Worm (Caenorhabditis elegans): ENCODE measurements around the gene glb-29.

Gene glb-29

ce11 chrII:11978478-11978877, 30.4 kb upstream of the glb-29 start:
- TF ChIP-seq unc-62 (GFP tag; optimal IDR thresholded peaks at IDR 0.05), result no peak

DNA sequence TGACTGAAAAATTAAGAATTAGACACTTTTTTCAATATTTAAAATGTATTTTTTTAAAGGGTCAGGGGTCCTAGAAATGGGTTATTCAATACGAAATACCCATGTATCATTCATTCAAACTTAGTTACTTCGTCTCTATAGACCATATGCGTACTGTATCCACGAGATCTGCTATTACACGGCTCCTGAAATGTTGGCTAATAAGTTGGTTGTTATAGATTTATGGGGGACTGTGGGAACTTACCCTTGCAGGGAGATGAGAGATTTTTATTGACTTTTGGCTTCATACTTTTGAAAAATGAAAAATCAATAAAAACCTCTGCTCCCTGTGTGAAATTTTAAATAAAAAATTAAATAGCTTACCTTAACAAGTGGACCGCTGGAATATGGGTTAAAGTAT, 30.0 kb upstream of the glb-29 start:
- no peak for TF ChIP-seq unc-62 (GFP tag; optimal IDR thresholded peaks at IDR 0.05)

DNA sequence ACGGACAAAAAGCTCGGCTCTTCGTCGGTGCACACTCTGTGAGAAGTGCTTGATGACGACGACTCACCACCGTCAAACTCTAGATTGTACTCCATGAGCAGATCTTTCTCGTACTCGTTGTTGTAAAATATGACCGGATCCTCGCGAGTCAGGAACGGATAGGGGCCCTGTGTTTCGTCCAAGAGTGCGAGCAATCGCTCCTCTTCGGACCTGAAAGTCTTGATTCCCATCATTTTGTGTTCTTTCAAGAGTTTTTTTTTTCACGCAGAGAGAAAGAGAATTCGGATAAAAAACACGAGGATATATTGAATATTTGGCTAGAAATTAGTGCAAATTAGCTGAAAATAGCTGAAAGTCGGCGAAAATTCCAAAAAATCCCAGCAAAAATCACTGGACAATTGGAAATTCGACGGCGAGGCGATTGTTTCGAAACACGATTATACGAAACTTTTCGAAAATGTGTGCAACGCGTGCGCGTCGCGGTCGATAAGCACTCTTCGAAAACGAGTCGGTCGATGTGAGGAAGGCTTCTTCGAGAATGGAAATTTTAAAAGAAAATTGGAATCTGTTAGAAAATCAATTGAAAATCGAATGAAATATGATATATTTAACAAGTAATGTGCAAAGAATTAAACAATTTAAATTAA, 29.3 kb upstream of the glb-29 start, which contains the start of the genes ash-2 and Y17G7B.20:
Gene ash-2, plus strand, starts transcription at position 390 of the 647 bp plus-strand sequence.
Gene Y17G7B.20, minus strand, starts transcription at position 396 of the 647 bp plus-strand sequence.
- no peak for TF ChIP-seq unc-62 (GFP tag; optimal IDR thresholded peaks at IDR 0.05)

DNA sequence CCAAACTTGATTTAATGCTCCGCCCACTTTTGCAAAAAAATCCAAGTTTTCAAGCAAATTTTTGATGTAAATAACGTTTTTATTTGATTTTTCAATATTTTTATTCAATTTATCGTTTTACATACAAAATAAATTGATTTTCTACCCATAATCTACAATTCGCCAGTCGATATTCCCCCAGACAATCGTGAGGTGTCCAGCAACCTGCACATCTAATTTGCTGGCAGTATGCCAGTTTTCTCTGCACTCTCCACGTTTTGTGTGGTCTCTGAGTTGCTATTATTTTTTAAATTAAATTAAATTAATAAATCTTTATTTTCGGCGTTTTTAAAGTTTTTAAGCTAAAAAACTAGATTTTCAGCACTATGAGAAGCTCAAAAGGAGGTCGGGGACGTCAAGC, 28.8 kb upstream of the glb-29 start:
- TF ChIP-seq unc-62 (GFP tag; optimal IDR thresholded peaks at IDR 0.05), result no peak

ce11 chrII:11988724-11989123, 20.1 kb upstream of the glb-29 start, which contains the start of gene Y17G7B.3:
Gene Y17G7B.3, plus strand, starts transcription at chrII:11989024.
- TF ChIP-seq unc-62 (GFP tag; optimal IDR thresholded peaks at IDR 0.05), result no peak

DNA sequence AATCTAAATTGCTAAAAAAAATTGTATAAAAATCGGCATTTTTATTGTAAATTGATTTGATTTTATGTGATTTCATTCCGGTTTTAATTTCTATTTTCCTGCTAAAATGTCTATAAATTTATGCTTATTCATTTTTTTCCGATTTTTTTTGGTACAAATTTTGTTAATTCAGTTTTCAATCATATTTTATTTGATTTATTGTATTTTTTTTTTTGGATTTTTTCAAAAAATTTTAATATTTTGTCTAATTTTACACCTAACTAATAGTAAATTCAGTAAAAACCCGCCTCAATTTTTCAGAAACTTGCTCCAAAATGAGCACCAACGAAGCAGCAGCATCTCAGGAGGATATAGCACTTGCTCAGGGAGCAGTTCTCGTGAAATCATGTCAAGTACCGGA, 16.2 kb upstream of the glb-29 start, which contains the start of gene dhps-1:
Gene dhps-1, plus strand, starts transcription at position 301 of the 400 bp plus-strand sequence.
- TF ChIP-seq unc-62 (GFP tag; optimal IDR thresholded peaks at IDR 0.05), result no peak

DNA sequence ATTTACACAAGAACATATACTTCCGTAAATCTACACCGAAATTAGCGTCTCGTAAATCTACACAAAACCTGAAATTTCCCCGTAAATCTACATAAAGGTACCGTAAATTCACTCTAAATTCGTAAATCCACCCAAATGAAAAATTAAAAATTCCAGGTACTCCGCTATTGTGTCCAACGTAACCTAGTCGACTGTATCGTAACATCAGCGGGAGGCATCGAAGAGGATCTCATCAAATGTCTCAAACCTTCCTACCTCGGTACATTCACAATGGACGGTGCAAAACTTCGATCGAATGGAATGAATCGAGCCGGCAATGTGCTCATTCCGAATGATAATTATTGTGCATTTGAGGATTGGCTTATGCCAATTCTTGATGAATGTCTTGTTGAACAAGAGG, 13.9 kb upstream of the glb-29 start:
- TF ChIP-seq unc-62 (GFP tag; optimal IDR thresholded peaks at IDR 0.05), result no peak

DNA sequence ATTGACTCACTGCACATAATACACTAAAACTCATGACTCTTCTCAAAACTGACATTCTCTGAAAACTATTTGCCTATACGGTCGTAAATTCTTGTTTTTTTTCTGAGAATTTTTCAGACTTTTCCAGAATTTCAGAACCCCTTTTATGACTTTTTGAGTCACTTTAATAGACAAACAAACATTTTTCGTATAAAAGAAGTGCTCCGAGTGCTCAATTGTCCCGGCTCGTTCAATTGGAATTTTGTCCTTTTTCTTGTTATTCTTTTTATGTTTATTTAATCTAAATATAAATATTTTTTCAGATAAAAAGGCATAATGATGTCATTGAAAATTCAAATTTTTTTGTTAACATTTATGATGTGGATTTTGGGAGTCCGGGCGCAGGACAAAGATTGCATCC, 10.0 kb upstream of the glb-29 start, which contains the start of gene Y17G7B.23:
Gene Y17G7B.23, plus strand, starts transcription at position 301 of the 400 bp plus-strand sequence.
- no peak for TF ChIP-seq unc-62 (GFP tag; optimal IDR thresholded peaks at IDR 0.05)

- TF ChIP-seq unc-62 (GFP tag; optimal IDR thresholded peaks at IDR 0.05), result no peak
Measured at ce11 chrII:12005981-12006380, 2.9 kb upstream of the glb-29 start.

ce11 chrII:12006575-12007098, 2.2 kb upstream of the glb-29 start, which contains the start of gene mcm-2:
Gene mcm-2, minus strand, starts transcription at chrII:12006625.
- no peak for TF ChIP-seq unc-62 (GFP tag; optimal IDR thresholded peaks at IDR 0.05)

- no peak for TF ChIP-seq unc-62 (GFP tag; optimal IDR thresholded peaks at IDR 0.05)
Measured at ce11 chrII:12023315-12023878, 14.5 kb downstream of the glb-29 start, which contains the start of gene Y17G7B.12. Gene Y17G7B.12, plus strand, starts transcription at chrII:12023861.

DNA sequence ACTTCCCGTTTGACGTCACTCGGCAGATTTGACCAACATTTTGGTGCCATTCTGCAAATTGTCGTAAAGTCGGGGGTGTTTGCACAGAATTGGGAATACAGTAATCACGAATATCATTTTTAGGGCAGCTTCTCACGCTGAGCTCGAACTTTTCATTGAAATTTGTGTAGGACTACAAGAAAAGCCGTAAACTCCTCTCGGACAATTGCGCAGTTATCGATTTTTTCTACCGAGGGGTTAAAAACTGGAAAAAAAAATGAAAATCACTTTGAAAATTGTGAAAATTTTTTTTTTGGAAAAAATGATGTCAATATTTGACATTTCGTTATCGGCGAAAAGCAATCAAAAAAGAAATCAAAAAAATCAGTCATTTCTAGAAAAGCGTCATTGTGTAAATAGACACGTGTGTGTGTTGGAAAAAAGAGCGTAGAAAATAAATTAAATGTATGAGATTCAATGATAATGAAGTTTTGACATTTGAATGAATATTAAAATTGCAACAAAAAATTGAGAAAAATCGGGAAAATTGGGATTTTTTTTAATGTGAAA, 18.9 kb downstream of the glb-29 start, which contains the start of gene Y17G7B.8:
Gene Y17G7B.8, minus strand, starts transcription at position 51 of the 549 bp plus-strand sequence.
- no peak for TF ChIP-seq unc-62 (GFP tag; optimal IDR thresholded peaks at IDR 0.05)

DNA sequence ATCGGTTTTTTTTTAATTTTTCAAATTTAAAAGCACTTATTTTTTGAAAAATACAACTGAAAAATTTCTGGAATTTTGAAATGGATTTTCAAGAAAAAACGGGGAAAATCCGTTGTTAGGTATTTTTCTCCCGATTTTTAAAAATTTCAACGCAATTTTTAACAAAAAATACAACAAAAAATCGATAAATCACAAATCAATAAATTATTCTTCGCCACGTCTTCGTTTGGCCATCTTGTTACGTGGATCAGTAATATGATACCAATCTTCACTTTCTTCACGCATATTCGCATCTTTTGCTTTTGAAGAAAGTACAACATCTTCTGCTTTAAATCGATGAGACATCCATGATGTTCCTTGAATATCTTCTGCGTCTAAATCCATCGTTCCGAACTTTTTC, 19.8 kb downstream of the glb-29 start:
- no peak for TF ChIP-seq unc-62 (GFP tag; optimal IDR thresholded peaks at IDR 0.05)

DNA sequence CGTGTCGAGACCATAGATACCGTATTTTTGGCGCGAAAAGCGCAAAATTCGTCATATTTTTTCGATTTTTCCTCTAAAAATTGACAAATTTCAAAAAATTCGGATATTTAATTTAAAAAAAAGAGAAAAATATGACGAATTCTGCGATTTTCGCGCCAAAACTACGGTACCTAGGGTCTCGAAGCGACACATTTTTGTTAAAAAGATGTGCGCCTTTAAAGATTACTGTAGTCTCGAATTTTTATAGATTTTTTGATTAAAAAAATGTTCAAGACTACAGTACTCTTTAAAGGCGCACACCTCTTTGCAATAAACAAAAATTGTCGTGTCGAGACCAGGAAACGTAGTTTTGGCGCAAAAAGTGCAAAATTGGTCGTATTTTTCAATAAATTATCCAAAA, 27.2 kb downstream of the glb-29 start:
- TF ChIP-seq unc-62 (GFP tag; optimal IDR thresholded peaks at IDR 0.05), result no peak

DNA sequence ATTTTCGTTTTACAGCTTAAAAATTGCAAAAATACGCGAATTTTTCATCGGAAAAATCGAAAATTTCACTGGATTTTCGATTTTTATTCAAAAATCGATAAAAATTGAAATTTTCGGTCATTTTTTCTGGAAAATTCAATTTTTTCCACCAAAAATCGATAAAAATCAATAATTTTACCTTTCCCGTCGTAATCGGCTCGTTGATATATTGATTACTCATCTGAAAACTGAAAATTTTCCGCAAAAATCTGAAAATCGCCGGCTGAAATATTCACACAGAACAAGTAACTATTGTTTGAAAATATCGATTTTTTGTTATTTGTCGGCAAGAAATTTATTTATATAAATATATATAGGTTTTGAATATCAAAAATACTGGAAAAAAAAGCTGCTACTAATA, 27.6 kb downstream of the glb-29 start, which contains the start of gene cyn-16:
Gene cyn-16, minus strand, starts transcription at position 227 of the 400 bp plus-strand sequence.
- TF ChIP-seq unc-62 (GFP tag; optimal IDR thresholded peaks at IDR 0.05), result no peak

- no peak for TF ChIP-seq unc-62 (GFP tag; optimal IDR thresholded peaks at IDR 0.05)
Measured at ce11 chrII:12039039-12039438, 30.2 kb downstream of the glb-29 start, which contains the start of gene tpi-1. Gene tpi-1, minus strand, starts transcription at chrII:12039139.

All from whole organism, dauer.